Fruit fly (Drosophila melanogaster) whole organism, wandering third instar larva: ENCODE measurements around the gene Sp1.

ENCODE experiments used
- Abd-B ChIP-seq: fragments of >200 bp; optimal IDR thresholded peaks from 2 replicates; lab custom pipeline; 2017; ENCODE audit warnings: missing biosample characterization, missing genetic modification characterization
- CG32264 ChIP-seq: fragments of 200-800 bp; sonication (Bioruptor generic); optimal IDR thresholded peaks from 2 replicates; lab custom pipeline; 2016; ENCODE audit warnings: missing biosample characterization, missing genetic modification characterization
- CG9705 ChIP-seq: fragments of 200-800 bp; sonication (Bioruptor generic); optimal IDR thresholded peaks from 2 replicates; lab custom pipeline; 2018; ENCODE audit warnings: missing biosample characterization, mild to moderate bottlenecking, missing genetic modification characterization
- CrebA ChIP-seq: fragments of 200-800 bp; sonication (Bioruptor generic); optimal IDR thresholded peaks from 2 replicates; lab custom pipeline; 2016; ENCODE audit warnings: missing biosample characterization, mild to moderate bottlenecking, missing genetic modification characterization, borderline replicate concordance
- Dfd ChIP-seq: fragments of >200 bp; optimal IDR thresholded peaks from 2 replicates; lab custom pipeline; 2017; ENCODE audit warnings: missing biosample characterization, missing genetic modification characterization
- Dif ChIP-seq: fragments of 200-275, 200-300 bp; sonication (Bioruptor generic); optimal IDR thresholded peaks from 2 replicates; lab custom pipeline; 2018; ENCODE audit warnings: missing biosample characterization, missing genetic modification characterization; ENCODE audit not compliant: partially characterized antibody
- GATAd ChIP-seq: sonication (Bioruptor generic); optimal IDR thresholded peaks from 2 replicates; lab custom pipeline; 2016; ENCODE audit warnings: missing biosample characterization, missing genetic modification characterization
- HLH106 ChIP-seq: fragments of 200-800 bp; optimal IDR thresholded peaks from 3 replicates; lab custom pipeline; 2019; ENCODE audit warnings: missing biosample characterization, mild to moderate bottlenecking, missing genetic modification characterization, moderate library complexity
- Hnf4 ChIP-seq: fragments of 200-800 bp; sonication (Bioruptor generic); optimal IDR thresholded peaks from 2 replicates; lab custom pipeline; 2016; ENCODE audit warnings: missing biosample characterization, mild to moderate bottlenecking, missing genetic modification characterization
- Hr78 ChIP-seq: fragments of >200 bp; optimal IDR thresholded peaks from 2 replicates; lab custom pipeline; 2017; ENCODE audit warnings: missing biosample characterization, missing genetic modification characterization
- Hr83 ChIP-seq: fragments of 200-300 bp; sonication (Bioruptor generic); optimal IDR thresholded peaks from 2 replicates; lab custom pipeline; 2016; ENCODE audit warnings: missing biosample characterization, mild to moderate bottlenecking, missing genetic modification characterization, moderate library complexity; ENCODE audit not compliant: poor library complexity, severe bottlenecking
- Jra ChIP-seq: sonication (Bioruptor generic); optimal IDR thresholded peaks from 2 replicates; lab custom pipeline; 2016; ENCODE audit warnings: missing biosample characterization, missing genetic modification characterization
- Mio ChIP-seq: sonication (Bioruptor generic); optimal IDR thresholded peaks from 2 replicates; lab custom pipeline; 2016; ENCODE audit warnings: missing biosample characterization, missing genetic modification characterization
- Myc ChIP-seq: fragments of >200 bp; optimal IDR thresholded peaks from 2 replicates; lab custom pipeline; 2017
- N ChIP-seq: fragments of >200 bp; optimal IDR thresholded peaks from 2 replicates; lab custom pipeline; 2018; ENCODE audit warnings: missing biosample characterization, missing external identifiers, missing genetic modification characterization
- OdsH ChIP-seq: fragments of 200-800 bp; sonication (Bioruptor generic); optimal IDR thresholded peaks from 2 replicates; lab custom pipeline; 2016; ENCODE audit warnings: missing biosample characterization, mild to moderate bottlenecking, missing genetic modification characterization
- Rel ChIP-seq, 2 experiments: fragments of 200-800 bp; sonication (Bioruptor generic) in 1 of 2; optimal IDR thresholded peaks; 2 replicates in 1 of 2; 3 replicates in 1 of 2; lab custom pipeline; 2016 to 2019; ENCODE audit warnings: mild to moderate bottlenecking in 2 of 2, missing biosample characterization in 2 of 2, missing genetic modification characterization in 2 of 2, moderate library complexity in 1 of 2
- Sp1 ChIP-seq: fragments of 200-800 bp; sonication (Bioruptor generic); optimal IDR thresholded peaks from 3 replicates; lab custom pipeline; 2019; ENCODE audit warnings: missing biosample characterization, mild to moderate bottlenecking, missing genetic modification characterization, moderate library complexity
- Vsx2 ChIP-seq: fragments of 200-300, 225-300 bp; sonication (Bioruptor generic); optimal IDR thresholded peaks from 2 replicates; lab custom pipeline; 2018; ENCODE audit warnings: missing biosample characterization, missing genetic modification characterization; ENCODE audit not compliant: partially characterized antibody
- br ChIP-seq: fragments of 200-800 bp; sonication (Bioruptor generic); optimal IDR thresholded peaks from 2 replicates; lab custom pipeline; 2016; ENCODE audit warnings: missing biosample characterization, missing genetic modification characterization
- brk ChIP-seq: fragments of 200-800 bp; sonication (Bioruptor generic); optimal IDR thresholded peaks from 2 replicates; lab custom pipeline; 2016; ENCODE audit warnings: missing biosample characterization, mild to moderate bottlenecking, missing genetic modification characterization
- dl ChIP-seq, 2 experiments: fragments of 175-275, 200-275 bp in 1 of 2; fragments of 200-275 bp in 1 of 2; sonication (Bioruptor generic); optimal IDR thresholded peaks; lab custom pipeline; 2018; ENCODE audit warnings: mild to moderate bottlenecking in 2 of 2, missing biosample characterization in 2 of 2, missing genetic modification characterization in 2 of 2, moderate library complexity in 2 of 2; ENCODE audit not compliant: partially characterized antibody in 2 of 2, insufficient read depth in 1 of 2
- dmrt93B ChIP-seq: fragments of 200-800 bp; sonication (Bioruptor generic); optimal IDR thresholded peaks from 2 replicates; lab custom pipeline; 2018; ENCODE audit warnings: missing biosample characterization, mild to moderate bottlenecking, missing genetic modification characterization
- dsf ChIP-seq: sonication (Bioruptor generic); optimal IDR thresholded peaks from 2 replicates; lab custom pipeline; 2016; ENCODE audit warnings: missing biosample characterization, missing genetic modification characterization, borderline replicate concordance
- ey ChIP-seq: fragments of 200-800 bp; sonication (Bioruptor generic); optimal IDR thresholded peaks from 2 replicates; lab custom pipeline; 2016; ENCODE audit warnings: missing biosample characterization, missing genetic modification characterization
- foxo ChIP-seq, 2 experiments: fragments of 200-800 bp; sonication (Bioruptor generic); optimal IDR thresholded peaks; 2 replicates in 1 of 2; 3 replicates in 1 of 2; lab custom pipeline; 2016 to 2017; ENCODE audit warnings: missing biosample characterization in 2 of 2, missing genetic modification characterization in 2 of 2
- fru ChIP-seq: fragments of 200-800 bp; sonication (Bioruptor generic); optimal IDR thresholded peaks from 3 replicates; lab custom pipeline; 2016; ENCODE audit warnings: missing biosample characterization, mild to moderate bottlenecking, missing genetic modification characterization
- h ChIP-seq: fragments of 200-800 bp; sonication (Bioruptor generic); optimal IDR thresholded peaks from 3 replicates; lab custom pipeline; 2016; ENCODE audit warnings: missing biosample characterization, mild to moderate bottlenecking, missing genetic modification characterization
- lola ChIP-seq: fragments of >200 bp; optimal IDR thresholded peaks from 2 replicates; lab custom pipeline; 2017; ENCODE audit warnings: missing biosample characterization, missing genetic modification characterization
- pan ChIP-seq: fragments of >200 bp; optimal IDR thresholded peaks from 2 replicates; lab custom pipeline; 2017
- psq ChIP-seq: fragments of 200-800 bp; sonication (Bioruptor generic); optimal IDR thresholded peaks from 3 replicates; lab custom pipeline; 2017; ENCODE audit warnings: missing biosample characterization, mild to moderate bottlenecking, missing genetic modification characterization, moderate library complexity
- rgr ChIP-seq: fragments of 200-800 bp; sonication (Bioruptor generic); optimal IDR thresholded peaks from 3 replicates; lab custom pipeline; 2016; ENCODE audit warnings: missing biosample characterization, mild to moderate bottlenecking, missing genetic modification characterization
- sage ChIP-seq: fragments of 200-800 bp; sonication (Bioruptor generic); optimal IDR thresholded peaks from 2 replicates; lab custom pipeline; 2016; ENCODE audit warnings: missing biosample characterization, mild to moderate bottlenecking, missing genetic modification characterization
- sv ChIP-seq: fragments of 200-800 bp; sonication (Bioruptor generic); optimal IDR thresholded peaks from 3 replicates; lab custom pipeline; 2016; ENCODE audit warnings: missing biosample characterization, missing genetic modification characterization
- tai ChIP-seq: sonication (Bioruptor generic); optimal IDR thresholded peaks from 2 replicates; lab custom pipeline; 2016; ENCODE audit warnings: missing biosample characterization, missing genetic modification characterization
- usp ChIP-seq: fragments of >200 bp; optimal IDR thresholded peaks from 2 replicates; lab custom pipeline; 2017; ENCODE audit warnings: missing biosample characterization, missing genetic modification characterization
- woc ChIP-seq: sonication (Bioruptor generic); optimal IDR thresholded peaks from 2 replicates; lab custom pipeline; 2016; ENCODE audit warnings: missing biosample characterization, mild to moderate bottlenecking, missing genetic modification characterization

Sp1 gene

DNA sequence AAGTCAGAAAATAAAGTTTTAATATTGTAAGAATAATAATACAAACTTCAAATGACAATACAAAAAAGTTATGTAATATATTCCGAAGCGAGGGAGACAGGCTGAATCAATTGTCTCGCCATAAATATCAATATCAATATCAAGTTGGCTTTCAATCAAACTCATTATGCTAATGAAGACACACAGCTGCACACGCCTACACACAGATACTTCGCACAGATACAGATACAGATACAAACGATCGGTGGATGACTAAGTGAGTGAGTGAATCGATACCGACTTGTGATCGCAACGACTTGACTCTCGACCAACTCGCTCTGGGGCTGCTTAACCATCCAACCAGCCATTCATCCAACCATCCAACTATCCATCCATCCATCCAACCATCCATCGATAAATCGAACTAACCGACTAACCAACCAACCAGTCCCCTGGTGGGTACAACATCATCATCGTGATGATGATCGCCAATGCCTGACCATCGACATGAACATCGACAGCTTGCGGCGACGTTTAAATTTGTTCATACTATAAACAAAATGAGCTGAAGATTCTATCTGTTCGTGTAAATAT lies 15.3 kb downstream of the Sp1 start:
- TF ChIP-seq tai (GFP tag; lab: Kevin White, UChicago), result no peak
- TF ChIP-seq N (GFP tag; lab: Kevin White, UChicago), result no peak
- no peak for TF ChIP-seq brk (GFP tag; lab: Kevin White, UChicago)
- TF ChIP-seq h (GFP tag; lab: Kevin White, UChicago), result no peak
- TF ChIP-seq dmrt93B (GFP tag; lab: Kevin White, UChicago), result no peak

DNA sequence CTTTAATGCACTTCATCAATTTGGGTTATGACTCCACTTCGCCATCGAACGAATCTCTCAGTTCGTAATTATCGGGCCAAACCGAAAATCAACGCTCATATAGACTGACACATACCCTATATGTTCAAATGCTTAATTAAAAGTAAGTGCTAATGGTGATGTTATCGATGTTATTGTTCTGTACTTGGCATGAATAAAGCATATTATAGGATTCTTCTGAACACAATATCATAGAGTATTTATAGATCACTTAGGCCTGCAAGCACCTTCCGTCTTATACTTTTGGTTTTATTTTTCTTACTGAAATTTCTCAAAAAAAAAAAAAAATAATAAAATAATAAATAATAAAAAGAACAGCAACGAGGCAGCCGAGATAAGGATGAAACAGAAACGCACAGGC lies 18.1 kb downstream of the Sp1 start:
- TF ChIP-seq HLH106 (tag; lab: Kevin White, UChicago), result peak; percentile 44
- no peak for TF ChIP-seq woc (GFP tag; lab: Kevin White, UChicago)
- no peak for TF ChIP-seq Dif
- TF ChIP-seq CG32264 (GFP tag; lab: Kevin White, UChicago), result no peak
- TF ChIP-seq dmrt93B (GFP tag; lab: Kevin White, UChicago), result no peak
- TF ChIP-seq pan (lab: Kevin White, UChicago), result no peak
- TF ChIP-seq foxo (GFP tag; optimal IDR thresholded peaks at IDR 0.05; lab: Kevin White, UChicago), result peak in 1 of 2 experiments; percentile 17
- no peak for TF ChIP-seq lola
- no peak for TF ChIP-seq Myc (lab: Kevin White, UChicago)
- TF ChIP-seq usp (GFP tag; lab: Kevin White, UChicago), result no peak
- no peak for TF ChIP-seq CG9705
- TF ChIP-seq dsf (GFP tag; lab: Kevin White, UChicago), result no peak
- no peak for TF ChIP-seq GATAd
- no peak for TF ChIP-seq dl (GFP tag; optimal IDR thresholded peaks at IDR 0.05; lab: Kevin White, UChicago; ENCODE audit: insufficient read depth in 1 of 2, partially characterized antibody in 2 of 2)
- no peak for TF ChIP-seq Vsx2 (GFP tag; lab: Kevin White, UChicago)
- peak; percentile 19 for TF ChIP-seq br (GFP tag; lab: Kevin White, UChicago)
- no peak for TF ChIP-seq OdsH (GFP tag; lab: Kevin White, UChicago)
- no peak for TF ChIP-seq Hr83
- no peak for TF ChIP-seq Hnf4 (GFP tag; lab: Kevin White, UChicago)
- TF ChIP-seq brk (GFP tag; lab: Kevin White, UChicago), result no peak
- TF ChIP-seq Mio, result no peak
- TF ChIP-seq CrebA (GFP tag; lab: Kevin White, UChicago), result no peak
- TF ChIP-seq Jra (GFP tag; lab: Kevin White, UChicago), result no peak
- TF ChIP-seq Sp1, result peak; percentile 55
- no peak for TF ChIP-seq ey (GFP tag; lab: Kevin White, UChicago)
- TF ChIP-seq tai (GFP tag; lab: Kevin White, UChicago), result no peak
- TF ChIP-seq Dfd (GFP tag; lab: Kevin White, UChicago), result no peak
- no peak for TF ChIP-seq N (GFP tag; lab: Kevin White, UChicago)
- TF ChIP-seq Abd-B (GFP tag; lab: Kevin White, UChicago), result no peak
- peak; percentile 22 for TF ChIP-seq h (GFP tag; lab: Kevin White, UChicago)
- TF ChIP-seq psq, result peak; percentile 23
- no peak for TF ChIP-seq sv (GFP tag; lab: Kevin White, UChicago)
- no peak for TF ChIP-seq Rel (GFP tag; optimal IDR thresholded peaks at IDR 0.05; lab: Kevin White, UChicago)
- TF ChIP-seq Rel (tag; optimal IDR thresholded peaks at IDR 0.05; lab: Kevin White, UChicago), result no peak
- TF ChIP-seq sage, result no peak
- TF ChIP-seq Hr78 (GFP tag; lab: Kevin White, UChicago), result no peak
- TF ChIP-seq rgr, result no peak
- TF ChIP-seq fru (GFP tag; lab: Kevin White, UChicago), result peak; percentile 30

DNA sequence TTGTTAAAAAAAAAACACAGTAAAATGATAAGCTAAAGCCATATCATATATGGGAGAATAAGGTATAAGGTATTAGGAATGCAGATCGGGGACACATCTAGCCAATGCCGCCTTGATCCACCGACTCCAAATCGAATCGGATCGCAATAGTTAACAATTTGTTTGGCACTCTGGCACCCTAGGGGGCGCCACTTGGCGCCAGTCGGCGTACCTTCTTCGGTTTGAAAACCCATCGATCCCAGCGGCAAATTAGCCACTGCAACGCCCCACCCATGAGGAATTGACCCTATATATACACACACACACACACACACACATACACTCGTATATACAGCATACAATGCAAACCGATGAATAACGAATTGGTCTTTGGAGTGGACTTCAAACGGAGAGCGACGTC lies 19.8 kb downstream of the Sp1 start:
- no peak for TF ChIP-seq ey (GFP tag; lab: Kevin White, UChicago)
- peak; percentile 41 for TF ChIP-seq Dfd (GFP tag; lab: Kevin White, UChicago)
